Fruit fly (Drosophila melanogaster) whole organism, wandering third instar larva: ENCODE measurements around the gene Acp62F.

ENCODE experiments used
- Abd-B ChIP-seq: fragments of >200 bp; optimal IDR thresholded peaks from 2 replicates; lab custom pipeline; 2017; ENCODE audit warnings: missing biosample characterization, missing genetic modification characterization
- CG32264 ChIP-seq: fragments of 200-800 bp; sonication (Bioruptor generic); optimal IDR thresholded peaks from 2 replicates; lab custom pipeline; 2016; ENCODE audit warnings: missing biosample characterization, missing genetic modification characterization
- CG9705 ChIP-seq: fragments of 200-800 bp; sonication (Bioruptor generic); optimal IDR thresholded peaks from 2 replicates; lab custom pipeline; 2018; ENCODE audit warnings: missing biosample characterization, mild to moderate bottlenecking, missing genetic modification characterization
- CrebA ChIP-seq: fragments of 200-800 bp; sonication (Bioruptor generic); optimal IDR thresholded peaks from 2 replicates; lab custom pipeline; 2016; ENCODE audit warnings: missing biosample characterization, mild to moderate bottlenecking, missing genetic modification characterization, borderline replicate concordance
- Dfd ChIP-seq: fragments of >200 bp; optimal IDR thresholded peaks from 2 replicates; lab custom pipeline; 2017; ENCODE audit warnings: missing biosample characterization, missing genetic modification characterization
- Dif ChIP-seq: fragments of 200-275, 200-300 bp; sonication (Bioruptor generic); optimal IDR thresholded peaks from 2 replicates; lab custom pipeline; 2018; ENCODE audit warnings: missing biosample characterization, missing genetic modification characterization; ENCODE audit not compliant: partially characterized antibody
- GATAd ChIP-seq: sonication (Bioruptor generic); optimal IDR thresholded peaks from 2 replicates; lab custom pipeline; 2016; ENCODE audit warnings: missing biosample characterization, missing genetic modification characterization
- HLH106 ChIP-seq: fragments of 200-800 bp; optimal IDR thresholded peaks from 3 replicates; lab custom pipeline; 2019; ENCODE audit warnings: missing biosample characterization, mild to moderate bottlenecking, missing genetic modification characterization, moderate library complexity
- Hnf4 ChIP-seq: fragments of 200-800 bp; sonication (Bioruptor generic); optimal IDR thresholded peaks from 2 replicates; lab custom pipeline; 2016; ENCODE audit warnings: missing biosample characterization, mild to moderate bottlenecking, missing genetic modification characterization
- Hr78 ChIP-seq: fragments of >200 bp; optimal IDR thresholded peaks from 2 replicates; lab custom pipeline; 2017; ENCODE audit warnings: missing biosample characterization, missing genetic modification characterization
- Hr83 ChIP-seq: fragments of 200-300 bp; sonication (Bioruptor generic); optimal IDR thresholded peaks from 2 replicates; lab custom pipeline; 2016; ENCODE audit warnings: missing biosample characterization, mild to moderate bottlenecking, missing genetic modification characterization, moderate library complexity; ENCODE audit not compliant: poor library complexity, severe bottlenecking
- Jra ChIP-seq: sonication (Bioruptor generic); optimal IDR thresholded peaks from 2 replicates; lab custom pipeline; 2016; ENCODE audit warnings: missing biosample characterization, missing genetic modification characterization
- Mio ChIP-seq: sonication (Bioruptor generic); optimal IDR thresholded peaks from 2 replicates; lab custom pipeline; 2016; ENCODE audit warnings: missing biosample characterization, missing genetic modification characterization
- Myc ChIP-seq: fragments of >200 bp; optimal IDR thresholded peaks from 2 replicates; lab custom pipeline; 2017
- N ChIP-seq: fragments of >200 bp; optimal IDR thresholded peaks from 2 replicates; lab custom pipeline; 2018; ENCODE audit warnings: missing biosample characterization, missing external identifiers, missing genetic modification characterization
- OdsH ChIP-seq: fragments of 200-800 bp; sonication (Bioruptor generic); optimal IDR thresholded peaks from 2 replicates; lab custom pipeline; 2016; ENCODE audit warnings: missing biosample characterization, mild to moderate bottlenecking, missing genetic modification characterization
- Rel ChIP-seq, 2 experiments: fragments of 200-800 bp; sonication (Bioruptor generic) in 1 of 2; optimal IDR thresholded peaks; 2 replicates in 1 of 2; 3 replicates in 1 of 2; lab custom pipeline; 2016 to 2019; ENCODE audit warnings: mild to moderate bottlenecking in 2 of 2, missing biosample characterization in 2 of 2, missing genetic modification characterization in 2 of 2, moderate library complexity in 1 of 2
- Sp1 ChIP-seq: fragments of 200-800 bp; sonication (Bioruptor generic); optimal IDR thresholded peaks from 3 replicates; lab custom pipeline; 2019; ENCODE audit warnings: missing biosample characterization, mild to moderate bottlenecking, missing genetic modification characterization, moderate library complexity
- Vsx2 ChIP-seq: fragments of 200-300, 225-300 bp; sonication (Bioruptor generic); optimal IDR thresholded peaks from 2 replicates; lab custom pipeline; 2018; ENCODE audit warnings: missing biosample characterization, missing genetic modification characterization; ENCODE audit not compliant: partially characterized antibody
- br ChIP-seq: fragments of 200-800 bp; sonication (Bioruptor generic); optimal IDR thresholded peaks from 2 replicates; lab custom pipeline; 2016; ENCODE audit warnings: missing biosample characterization, missing genetic modification characterization
- brk ChIP-seq: fragments of 200-800 bp; sonication (Bioruptor generic); optimal IDR thresholded peaks from 2 replicates; lab custom pipeline; 2016; ENCODE audit warnings: missing biosample characterization, mild to moderate bottlenecking, missing genetic modification characterization
- dl ChIP-seq, 2 experiments: fragments of 175-275, 200-275 bp in 1 of 2; fragments of 200-275 bp in 1 of 2; sonication (Bioruptor generic); optimal IDR thresholded peaks; lab custom pipeline; 2018; ENCODE audit warnings: mild to moderate bottlenecking in 2 of 2, missing biosample characterization in 2 of 2, missing genetic modification characterization in 2 of 2, moderate library complexity in 2 of 2; ENCODE audit not compliant: partially characterized antibody in 2 of 2, insufficient read depth in 1 of 2
- dmrt93B ChIP-seq: fragments of 200-800 bp; sonication (Bioruptor generic); optimal IDR thresholded peaks from 2 replicates; lab custom pipeline; 2018; ENCODE audit warnings: missing biosample characterization, mild to moderate bottlenecking, missing genetic modification characterization
- dsf ChIP-seq: sonication (Bioruptor generic); optimal IDR thresholded peaks from 2 replicates; lab custom pipeline; 2016; ENCODE audit warnings: missing biosample characterization, missing genetic modification characterization, borderline replicate concordance
- ey ChIP-seq: fragments of 200-800 bp; sonication (Bioruptor generic); optimal IDR thresholded peaks from 2 replicates; lab custom pipeline; 2016; ENCODE audit warnings: missing biosample characterization, missing genetic modification characterization
- foxo ChIP-seq, 2 experiments: fragments of 200-800 bp; sonication (Bioruptor generic); optimal IDR thresholded peaks; 2 replicates in 1 of 2; 3 replicates in 1 of 2; lab custom pipeline; 2016 to 2017; ENCODE audit warnings: missing biosample characterization in 2 of 2, missing genetic modification characterization in 2 of 2
- fru ChIP-seq: fragments of 200-800 bp; sonication (Bioruptor generic); optimal IDR thresholded peaks from 3 replicates; lab custom pipeline; 2016; ENCODE audit warnings: missing biosample characterization, mild to moderate bottlenecking, missing genetic modification characterization
- h ChIP-seq: fragments of 200-800 bp; sonication (Bioruptor generic); optimal IDR thresholded peaks from 3 replicates; lab custom pipeline; 2016; ENCODE audit warnings: missing biosample characterization, mild to moderate bottlenecking, missing genetic modification characterization
- jim ChIP-seq: fragments of 175-275, 200-325 bp; sonication (Bioruptor generic); optimal IDR thresholded peaks from 2 replicates; lab custom pipeline; 2016; ENCODE audit warnings: missing biosample characterization, mild to moderate bottlenecking, missing genetic modification characterization
- lola ChIP-seq: fragments of >200 bp; optimal IDR thresholded peaks from 2 replicates; lab custom pipeline; 2017; ENCODE audit warnings: missing biosample characterization, missing genetic modification characterization
- pan ChIP-seq: fragments of >200 bp; optimal IDR thresholded peaks from 2 replicates; lab custom pipeline; 2017
- psq ChIP-seq: fragments of 200-800 bp; sonication (Bioruptor generic); optimal IDR thresholded peaks from 3 replicates; lab custom pipeline; 2017; ENCODE audit warnings: missing biosample characterization, mild to moderate bottlenecking, missing genetic modification characterization, moderate library complexity
- rgr ChIP-seq: fragments of 200-800 bp; sonication (Bioruptor generic); optimal IDR thresholded peaks from 3 replicates; lab custom pipeline; 2016; ENCODE audit warnings: missing biosample characterization, mild to moderate bottlenecking, missing genetic modification characterization
- sage ChIP-seq: fragments of 200-800 bp; sonication (Bioruptor generic); optimal IDR thresholded peaks from 2 replicates; lab custom pipeline; 2016; ENCODE audit warnings: missing biosample characterization, mild to moderate bottlenecking, missing genetic modification characterization
- sv ChIP-seq: fragments of 200-800 bp; sonication (Bioruptor generic); optimal IDR thresholded peaks from 3 replicates; lab custom pipeline; 2016; ENCODE audit warnings: missing biosample characterization, missing genetic modification characterization
- tai ChIP-seq: sonication (Bioruptor generic); optimal IDR thresholded peaks from 2 replicates; lab custom pipeline; 2016; ENCODE audit warnings: missing biosample characterization, missing genetic modification characterization
- usp ChIP-seq: fragments of >200 bp; optimal IDR thresholded peaks from 2 replicates; lab custom pipeline; 2017; ENCODE audit warnings: missing biosample characterization, missing genetic modification characterization
- woc ChIP-seq: sonication (Bioruptor generic); optimal IDR thresholded peaks from 2 replicates; lab custom pipeline; 2016; ENCODE audit warnings: missing biosample characterization, mild to moderate bottlenecking, missing genetic modification characterization

Acp62F gene

dm6 chr3L:2766269-2767088 is 26.9 kb downstream of the Acp62F start, which contains the start of the genes Mrtf and Non2:
Mrtf (minus strand) TSS chr3L:2766536.
Non2 (plus strand) TSS chr3L:2766999.
- TF ChIP-seq dl (GFP tag; optimal IDR thresholded peaks at IDR 0.05; lab: Kevin White, UChicago; ENCODE audit: insufficient read depth in 1 of 2, partially characterized antibody in 2 of 2) (no peak), Dfd (GFP tag; lab: Kevin White, UChicago) (no peak), Vsx2 (GFP tag; lab: Kevin White, UChicago) (no peak), N (GFP tag; lab: Kevin White, UChicago) (no peak), pan (lab: Kevin White, UChicago) (no peak), dsf (peak; percentile 36), Hnf4 (peak; percentile 67), Dif (no peak), CG9705 (GFP tag; lab: Kevin White, UChicago) (peak; percentile 58), Rel (GFP tag; optimal IDR thresholded peaks at IDR 0.05; lab: Kevin White, UChicago) (no peak), Rel (tag; optimal IDR thresholded peaks at IDR 0.05; lab: Kevin White, UChicago) (peak; percentile 2), brk (GFP tag; lab: Kevin White, UChicago) (no peak), CrebA (GFP tag; lab: Kevin White, UChicago) (no peak), br (GFP tag; lab: Kevin White, UChicago) (peak; percentile 27), HLH106 (peak; percentile 64), usp (no peak), Sp1 (GFP tag; lab: Kevin White, UChicago) (peak; percentile 62), dmrt93B (GFP tag; lab: Kevin White, UChicago) (peak; percentile 26), jim (GFP tag; lab: Kevin White, UChicago) (peak; percentile 37), h (GFP tag; lab: Kevin White, UChicago) (peak; percentile 53), fru (GFP tag; lab: Kevin White, UChicago) (peak; percentile 49), sage (no peak), Hr83 (GFP tag; lab: Kevin White, UChicago) (peak; percentile 53), CG32264 (GFP tag; lab: Kevin White, UChicago) (no peak), sv (peak; percentile 61), tai (GFP tag; lab: Kevin White, UChicago) (no peak), foxo (GFP tag; optimal IDR thresholded peaks at IDR 0.05; lab: Kevin White, UChicago) (peak in 1 of 2 experiments; percentile 70), psq (peak; percentile 29), Myc (lab: Kevin White, UChicago) (peak; percentile 93), GATAd (peak; percentile 18), rgr (GFP tag; lab: Kevin White, UChicago) (peak; percentile 62), Jra (GFP tag; lab: Kevin White, UChicago) (peak; percentile 67), ey (GFP tag; lab: Kevin White, UChicago) (peak; percentile 65), woc (peak; percentile 79), Hr78 (GFP tag; lab: Kevin White, UChicago) (no peak), Abd-B (no peak), OdsH (GFP tag; lab: Kevin White, UChicago) (peak; percentile 47), Mio (peak; percentile 12), lola (GFP tag; lab: Kevin White, UChicago) (no peak)

dm6 chr3L:2772045-2772444 is 32.5 kb downstream of the Acp62F start, which contains the start of gene AhcyL1:
AhcyL1 (minus strand) TSS chr3L:2772325.
- TF ChIP-seq Dif (no peak), Rel (GFP tag; optimal IDR thresholded peaks at IDR 0.05; lab: Kevin White, UChicago) (no peak), Rel (tag; optimal IDR thresholded peaks at IDR 0.05; lab: Kevin White, UChicago) (peak; percentile 55), Sp1 (GFP tag; lab: Kevin White, UChicago) (no peak), OdsH (GFP tag; lab: Kevin White, UChicago) (no peak), Hr78 (GFP tag; lab: Kevin White, UChicago) (no peak)
- TF ChIP-seq, all 38 proteins: peak for 1
